Fruit fly (Drosophila melanogaster): ENCODE measurements around the gene dan.

dan gene

DNA sequence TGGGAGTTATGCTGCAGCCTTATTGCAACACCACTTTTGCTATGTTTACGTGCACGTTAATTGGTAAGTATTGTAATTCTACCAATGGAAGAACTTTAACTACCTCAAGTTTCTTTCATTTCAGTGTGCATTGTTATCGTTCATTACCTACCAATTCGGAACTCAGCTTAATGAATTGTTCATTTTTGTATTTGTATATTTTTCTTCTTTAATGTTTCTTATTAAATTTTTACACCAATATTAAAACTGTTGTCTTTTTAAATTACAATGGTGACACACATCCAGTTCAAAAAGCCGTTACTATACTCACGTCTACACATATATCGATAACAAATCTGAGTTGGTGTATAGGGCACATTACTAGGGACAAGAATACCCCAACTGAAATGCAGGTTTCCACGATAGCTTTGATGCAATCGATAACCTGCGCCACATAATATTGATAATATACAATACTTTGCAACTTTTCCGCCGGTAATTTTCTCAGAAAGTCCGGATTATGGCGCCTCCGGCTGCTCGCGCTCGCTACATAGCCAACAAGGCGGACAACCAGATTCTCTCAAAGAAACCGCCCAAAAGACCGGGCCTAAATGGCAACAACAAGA is 37.1 kb downstream of the dan start, which contains the start of gene Alg9 (continued):
- peak; percentile 99 for TF ChIP-seq wek (GFP tag; optimal IDR thresholded peaks at IDR 0.05)
- peak; percentile 88 for TF ChIP-seq Scr (GFP tag; IDR thresholded peaks at IDR 0.05; ENCODE audit: partially characterized antibody)
- no peak for TF ChIP-seq CG10431 (GFP tag; optimal IDR thresholded peaks at IDR 0.05)
- no peak for TF ChIP-seq Hr39 (optimal IDR thresholded peaks at IDR 0.05)
- TF ChIP-seq Sin3A (optimal IDR thresholded peaks at IDR 0.05), result peak; percentile 56
- no peak for TF ChIP-seq MTF-1 (GFP tag; optimal IDR thresholded peaks at IDR 0.05; ENCODE audit: borderline replicate concordance)
- no peak for TF ChIP-seq ab (GFP tag; optimal IDR thresholded peaks at IDR 0.05)
- TF ChIP-seq E2f1 (GFP tag; IDR thresholded peaks at IDR 0.05), result no peak
- no peak for TF ChIP-seq Dbx (GFP tag; IDR thresholded peaks at IDR 0.05)
- no peak for TF ChIP-seq croc (GFP tag; conservative IDR thresholded peaks at IDR 0.05)
- peak; percentile 92 for TF ChIP-seq CG6791 (GFP tag; IDR thresholded peaks at IDR 0.05; ENCODE audit: partially characterized antibody)
- TF ChIP-seq CG30020 (tag; optimal IDR thresholded peaks at IDR 0.05), result peak; percentile 76
- no peak for TF ChIP-seq CG15479 (GFP tag; optimal IDR thresholded peaks at IDR 0.05)
- no peak for TF ChIP-seq psq (GFP tag; optimal IDR thresholded peaks at IDR 0.05)
- no peak for TF ChIP-seq BtbVII (GFP tag; optimal IDR thresholded peaks at IDR 0.05)
- peak; percentile 72; the same call in 1 of the 2 replicates for TF ChIP-seq MBD-R2 (GFP tag; IDR thresholded peaks at IDR 0.05)
- TF ChIP-seq Pdp1 (GFP tag; optimal IDR thresholded peaks at IDR 0.05), result no peak
- TF ChIP-seq CG2129 (GFP tag; IDR thresholded peaks at IDR 0.05; ENCODE audit: partially characterized antibody), result peak; percentile 69
- no peak for TF ChIP-seq Hr78 (GFP tag; optimal IDR thresholded peaks at IDR 0.05)
- TF ChIP-seq HLH3B (GFP tag; IDR thresholded peaks at IDR 0.05), result no peak
- TF ChIP-seq hbn (GFP tag; IDR thresholded peaks at IDR 0.05; ENCODE audit: partially characterized antibody), result peak; percentile 86
- TF ChIP-seq inv (GFP tag; IDR thresholded peaks at IDR 0.05; ENCODE audit: partially characterized antibody), result peak; percentile 83
- TF ChIP-seq insv (GFP tag; optimal IDR thresholded peaks at IDR 0.05), result no peak
- TF ChIP-seq HmgD (GFP tag; optimal IDR thresholded peaks at IDR 0.05), result peak; percentile 46
- TF ChIP-seq CG1233 (GFP tag; optimal IDR thresholded peaks at IDR 0.05), result no peak
- TF ChIP-seq tna (GFP tag; IDR thresholded peaks at IDR 0.05; ENCODE audit: partially characterized antibody), result peak; percentile 95
- TF ChIP-seq ems (GFP tag; optimal IDR thresholded peaks at IDR 0.05), result peak; percentile 16
- peak; percentile 64 for TF ChIP-seq Hr3 (GFP tag; optimal IDR thresholded peaks at IDR 0.05)
- no peak for TF ChIP-seq cwo (GFP tag; optimal IDR thresholded peaks at IDR 0.05)
- no peak for TF ChIP-seq Nf-YA (GFP tag; IDR thresholded peaks at IDR 0.05)
- TF ChIP-seq cas (GFP tag; IDR thresholded peaks at IDR 0.05), result no peak
- peak; percentile 94 for TF ChIP-seq CG15514 (GFP tag; optimal IDR thresholded peaks at IDR 0.05)
- no peak for TF ChIP-seq CG1792 (GFP tag; optimal IDR thresholded peaks at IDR 0.05)
- no peak for TF ChIP-seq btn (GFP tag; optimal IDR thresholded peaks at IDR 0.05)
- no peak for TF ChIP-seq fd3F (GFP tag; optimal IDR thresholded peaks at IDR 0.05)
- peak; percentile 62 for TF ChIP-seq row (GFP tag; IDR thresholded peaks at IDR 0.05)
- TF ChIP-seq Neu2 (GFP tag; optimal IDR thresholded peaks at IDR 0.05; ENCODE audit: borderline replicate concordance), result no peak
- no peak for TF ChIP-seq ttk (GFP tag; IDR thresholded peaks at IDR 0.05)
- TF ChIP-seq Mes4 (GFP tag; optimal IDR thresholded peaks at IDR 0.05), result no peak
- peak; percentile 30; the same call in 1 of the 2 replicates for TF ChIP-seq CG9932 (GFP tag; IDR thresholded peaks at IDR 0.05)
- peak; percentile 89 for TF ChIP-seq amos (GFP tag; IDR thresholded peaks at IDR 0.05; ENCODE audit: partially characterized antibody)
- peak; percentile 31 for TF ChIP-seq CG12659 (GFP tag; optimal IDR thresholded peaks at IDR 0.05)
- TF ChIP-seq gcm (GFP tag; optimal IDR thresholded peaks at IDR 0.05), result no peak
- no peak for TF ChIP-seq TFAM (GFP tag; optimal IDR thresholded peaks at IDR 0.05)
- TF ChIP-seq dan (GFP tag; IDR thresholded peaks at IDR 0.05), result no peak
- no peak for TF ChIP-seq Kr (GFP tag; optimal IDR thresholded peaks at IDR 0.05)
- no peak for TF ChIP-seq CG10267 (tag; optimal IDR thresholded peaks at IDR 0.05)
- TF ChIP-seq Oaz (GFP tag; IDR thresholded peaks at IDR 0.05), result no peak
- peak; percentile 88 for TF ChIP-seq Sry-δ (GFP tag; optimal IDR thresholded peaks at IDR 0.05)
- TF ChIP-seq CG6765 (GFP tag; optimal IDR thresholded peaks at IDR 0.05), result no peak

Data from whole organism, embryonic.